Worm (Caenorhabditis elegans) whole organism, young adult: Measurements from ENCODE around the gene mdt-9.
"Not testable (repeated sequence)": the region's sequence is repeated elsewhere in the genome, so short reads cannot be mapped to it uniquely, and the experiment has no call there.

ENCODE experiments used
- B0336.3 ChIP-seq: fragments of 200-800 bp; sonication (Bioruptor generic); IDR thresholded peaks from 2 replicates; pipeline ENCODE4 v1.3.6; 2022; ENCODE audit warnings: missing genetic modification characterization, missing compliant biosample characterization
- C17E4.6 ChIP-seq: fragments of 200-800 bp; sonication (Bioruptor generic); IDR thresholded peaks from 2 replicates; pipeline ENCODE4 v1.3.6; 2022; ENCODE audit warnings: missing genetic modification reagents, missing genetic modification characterization, missing compliant biosample characterization
- D2030.7 ChIP-seq: fragments of 200-800 bp; sonication (Bioruptor generic); IDR thresholded peaks from 2 replicates; pipeline ENCODE4 v1.3.6; 2022; ENCODE audit warnings: missing genetic modification reagents, missing genetic modification characterization, missing compliant biosample characterization
- F33H1.4 ChIP-seq: fragments of 200-800 bp; sonication (Bioruptor generic); IDR thresholded peaks from 2 replicates; pipeline ENCODE4 v1.3.6; 2022; ENCODE audit warnings: missing genetic modification reagents, missing genetic modification characterization, missing compliant biosample characterization
- T07F8.4 ChIP-seq: sonication (generic microtip); optimal IDR thresholded peaks from 2 replicates; lab custom pipeline; 2016; ENCODE audit warnings: mild to moderate bottlenecking, missing genetic modification characterization, moderate library complexity, missing compliant biosample characterization
- Y53G8AR.9 ChIP-seq: fragments of 200-800 bp; sonication (Bioruptor generic); conservative IDR thresholded peaks from 2 replicates; pipeline ENCODE4 v1.3.6; 2022; ENCODE audit warnings: missing genetic modification reagents, missing genetic modification characterization, missing compliant biosample characterization
- Y79H2A.3 ChIP-seq: fragments of 200-800 bp; sonication (Bioruptor generic); conservative IDR thresholded peaks from 2 replicates; pipeline ENCODE4 v1.3.6; 2022; ENCODE audit warnings: missing genetic modification reagents, missing genetic modification characterization, missing compliant biosample characterization
- Y95B8A.8 ChIP-seq: fragments of 200-800 bp; sonication (Bioruptor generic); IDR thresholded peaks from 2 replicates; pipeline ENCODE4 v1.3.6; 2022; ENCODE audit warnings: missing genetic modification reagents, missing genetic modification characterization, missing compliant biosample characterization
- aptf-3 ChIP-seq: fragments of 200-800 bp; sonication (Bioruptor generic); IDR thresholded peaks from 2 replicates; pipeline ENCODE4 v1.3.6; 2022; ENCODE audit warnings: missing genetic modification characterization, missing compliant biosample characterization
- attf-3 ChIP-seq: fragments of 200-800 bp; sonication (Bioruptor generic); conservative IDR thresholded peaks from 2 replicates; pipeline ENCODE4 v1.3.6; 2022; ENCODE audit warnings: missing genetic modification reagents, missing genetic modification characterization, missing compliant biosample characterization
- attf-6 ChIP-seq: fragments of 200-800 bp; sonication (Bioruptor generic); IDR thresholded peaks from 2 replicates; pipeline ENCODE4 v1.3.6; 2022; ENCODE audit warnings: missing genetic modification reagents, missing genetic modification characterization, missing compliant biosample characterization
- ceh-100 ChIP-seq: fragments of 200-800 bp; sonication (Bioruptor generic); IDR thresholded peaks from 2 replicates; pipeline ENCODE4 v1.3.6; 2022; ENCODE audit warnings: missing genetic modification reagents, missing genetic modification characterization, missing compliant biosample characterization
- efl-1 ChIP-seq: fragments of 150-350 bp; optimal IDR thresholded peaks from 2 replicates; lab custom pipeline; 2014; ENCODE audit warnings: missing biosample characterization, missing genetic modification reagents, missing genetic modification characterization
- egl-44 ChIP-seq: fragments of 200-800 bp; sonication (Bioruptor generic); IDR thresholded peaks from 2 replicates; pipeline ENCODE4 v1.3.6; 2022; ENCODE audit warnings: missing genetic modification reagents, missing genetic modification characterization, missing compliant biosample characterization
- egrh-3 ChIP-seq: fragments of 200-800 bp; sonication (Bioruptor generic); IDR thresholded peaks from 2 replicates; pipeline ENCODE4 v1.3.6; 2022; ENCODE audit warnings: missing genetic modification reagents, missing genetic modification characterization, missing compliant biosample characterization
- ekl-4 ChIP-seq: fragments of 200-800 bp; sonication (Bioruptor generic); IDR thresholded peaks from 2 replicates; pipeline ENCODE4 v1.3.6; 2022; ENCODE audit warnings: missing genetic modification reagents, missing genetic modification characterization, missing compliant biosample characterization
- him-1 ChIP-seq: sonication (generic microtip); optimal IDR thresholded peaks from 2 replicates; lab custom pipeline; 2016; ENCODE audit warnings: missing genotype, missing genetic modification reagents, missing genetic modification characterization, missing compliant biosample characterization
- hmg-1.2 ChIP-seq: fragments of 200-800 bp; sonication (Bioruptor generic); IDR thresholded peaks from 2 replicates; pipeline ENCODE4 v1.3.6; 2022; ENCODE audit warnings: missing genetic modification reagents, missing genetic modification characterization, missing compliant biosample characterization
- hmg-20 ChIP-seq: fragments of 200-800 bp; sonication (Bioruptor generic); IDR thresholded peaks from 2 replicates; pipeline ENCODE4 v1.3.6; 2022; ENCODE audit warnings: missing genetic modification reagents, missing genetic modification characterization, missing compliant biosample characterization
- hsf-1 ChIP-seq: fragments of 200-800 bp; sonication (Bioruptor generic); IDR thresholded peaks from 2 replicates; pipeline ENCODE4 v1.3.6; 2022; ENCODE audit warnings: missing genetic modification reagents, missing genetic modification characterization, missing compliant biosample characterization
- lin-26 ChIP-seq: fragments of 200-800 bp; sonication (Bioruptor generic); IDR thresholded peaks from 2 replicates; pipeline ENCODE4 v1.3.6; 2022; ENCODE audit warnings: missing genetic modification reagents, missing genetic modification characterization, missing compliant biosample characterization
- madf-6 ChIP-seq: fragments of 200-800 bp; sonication (Bioruptor generic); IDR thresholded peaks from 2 replicates; pipeline ENCODE4 v1.3.6; 2022; ENCODE audit warnings: missing genetic modification reagents, missing genetic modification characterization, missing compliant biosample characterization
- madf-8 ChIP-seq: fragments of 200-800 bp; sonication (Bioruptor generic); conservative IDR thresholded peaks from 2 replicates; pipeline ENCODE4 v1.3.6; 2022; ENCODE audit warnings: missing genetic modification reagents, missing genetic modification characterization, missing compliant biosample characterization
- mcd-1 ChIP-seq: fragments of 200-800 bp; sonication (Bioruptor generic); IDR thresholded peaks from 2 replicates; pipeline ENCODE4 v1.3.6; 2022; ENCODE audit warnings: missing genetic modification reagents, missing genetic modification characterization, missing compliant biosample characterization
- nfyb-1 ChIP-seq: fragments of 200-800 bp; sonication (Bioruptor generic); IDR thresholded peaks from 2 replicates; pipeline ENCODE4 v1.3.6; 2022; ENCODE audit warnings: missing genetic modification reagents, missing genetic modification characterization, missing compliant biosample characterization
- pbrm-1 ChIP-seq: fragments of 200-800 bp; sonication (Bioruptor generic); IDR thresholded peaks from 2 replicates; pipeline ENCODE4 v1.3.6; 2022; ENCODE audit warnings: missing genetic modification reagents, missing genetic modification characterization, missing compliant biosample characterization
- rcor-1 ChIP-seq: fragments of 200-800 bp; sonication (Bioruptor generic); IDR thresholded peaks from 2 replicates; pipeline ENCODE4 v1.3.6; 2022; ENCODE audit warnings: missing genetic modification reagents, missing genetic modification characterization, missing compliant biosample characterization
- rpc-1 ChIP-seq, 2 experiments: fragments of 150-350 bp in 1 of 2; sonication (generic microtip) in 1 of 2; optimal IDR thresholded peaks; 2 replicates each; lab custom pipeline; 2014 to 2018; ENCODE audit warnings: missing biosample characterization in 1 of 2, missing genetic modification characterization in 1 of 2, missing genetic modification reagents in 1 of 2, missing genotype in 1 of 2
- snpc-4 ChIP-seq, 5 experiments: fragments of 150-350 bp in 1 of 5; sonication (generic microtip) in 4 of 5; optimal IDR thresholded peaks; 2 replicates each; lab custom pipeline; 2014 to 2018; ENCODE audit warnings: missing genetic modification characterization in 5 of 5, missing biosample characterization in 3 of 5, antibody characterized with exemption in 2 of 5, mild to moderate bottlenecking in 2 of 5, missing compliant biosample characterization in 2 of 5, missing genotype in 2 of 5, moderate library complexity in 2 of 5, missing genetic modification reagents in 1 of 5
- tbp1 ChIP-seq: fragments of 200-800 bp; sonication (Bioruptor generic); optimal IDR thresholded peaks from 2 replicates; lab custom pipeline; 2018; ENCODE audit warnings: mild to moderate bottlenecking, missing genetic modification characterization, missing compliant biosample characterization
- tbx-9 ChIP-seq: sonication (generic microtip); optimal IDR thresholded peaks from 2 replicates; lab custom pipeline; 2016; ENCODE audit warnings: borderline replicate concordance, missing genetic modification characterization, inconsistent platforms, missing compliant biosample characterization
- ztf-6 ChIP-seq: fragments of 200-800 bp; sonication (Bioruptor generic); IDR thresholded peaks from 2 replicates; pipeline ENCODE4 v1.3.6; 2022; ENCODE audit warnings: missing genetic modification reagents, missing genetic modification characterization, missing compliant biosample characterization

mdt-9 gene

DNA sequence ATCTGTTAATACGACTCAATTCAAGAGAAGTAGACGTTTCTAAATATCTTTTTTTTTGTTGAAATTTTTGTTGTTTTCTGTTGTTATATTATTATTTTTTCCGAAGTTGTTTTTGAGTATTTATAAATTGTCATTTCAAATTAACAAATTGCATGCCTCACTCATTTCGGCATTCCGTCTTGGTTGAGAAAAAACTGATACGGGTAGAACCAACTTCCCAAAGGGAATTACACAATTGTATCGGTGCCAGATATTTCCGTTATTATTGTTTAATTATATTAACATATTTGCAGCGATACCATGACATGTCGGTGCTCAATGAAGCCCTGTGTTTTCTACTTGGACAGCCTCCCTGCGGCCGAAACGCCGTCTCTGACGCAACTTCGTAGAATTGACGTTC is 43.1 kb downstream of the mdt-9 start, which contains the start of gene K09B11.4:
TSS of gene K09B11.4 (plus strand) at position 301 of the 400 bp plus-strand sequence.
- TF ChIP-seq hmg-1.2: no peak
- TF ChIP-seq attf-3: no peak
- TF ChIP-seq tbx-9: no peak
- TF ChIP-seq efl-1 (GFP tag; lab: Kevin White, UChicago): no peak
- TF ChIP-seq mcd-1: no peak

DNA sequence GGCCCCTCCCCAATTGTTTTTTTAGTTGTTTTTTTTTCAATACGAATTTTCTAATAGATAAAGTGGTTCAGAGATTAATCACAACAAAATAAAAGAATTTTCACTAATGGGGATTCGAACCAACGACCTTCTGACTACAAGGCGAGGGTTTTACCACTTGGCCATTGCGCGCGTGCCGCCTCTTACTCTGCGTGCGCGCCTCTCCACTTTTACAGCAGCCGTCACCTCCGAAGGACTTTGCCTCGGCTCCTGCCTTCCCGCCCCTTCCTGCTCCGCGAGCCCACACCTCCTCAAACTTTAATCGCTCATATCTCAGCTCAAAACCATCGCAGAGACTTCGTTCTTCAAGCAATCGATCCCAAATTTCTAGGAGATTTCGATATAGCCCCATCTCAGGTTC is 44.0 kb downstream of the mdt-9 start:
- TF ChIP-seq C17E4.6 (0 out of 2 replicates have a peak, but pooled peaks have one; percentile 7), Y95B8A.8 (GFP tag; lab: Robert Waterston, UW) (peak; percentile 50; the same call in 1 of the 2 replicates), tbp1 (GFP tag; lab: Kevin White, UChicago) (peak; percentile 72), rcor-1 (peak; percentile 80), madf-8 (GFP tag; lab: Robert Waterston, UW) (peak; percentile 19; the same call in 1 of the 2 replicates), mcd-1 (peak; percentile 82), attf-6 (GFP tag; lab: Robert Waterston, UW) (peak; percentile 87), hsf-1 (peak; percentile 40; the same call in 1 of the 2 replicates), nfyb-1 (GFP tag; lab: Robert Waterston, UW) (peak; percentile 77), ekl-4 (peak; percentile 67; the same call in 1 of the 2 replicates), rpc-1 (tag; optimal IDR thresholded peaks at IDR 0.05; lab: Kevin White, UChicago) (peak; percentile 1), F33H1.4 (peak; percentile 54), ceh-100 (GFP tag; lab: Robert Waterston, UW) (peak; percentile 43; the same call in 1 of the 2 replicates), hmg-20 (GFP tag; lab: Robert Waterston, UW) (0 out of 2 replicates have a peak, but pooled peaks have one; percentile 36), hmg-1.2 (peak; percentile 33), egl-44 (GFP tag; lab: Robert Waterston, UW) (0 out of 2 replicates have a peak, but pooled peaks have one; percentile 40), ztf-6 (GFP tag; lab: Robert Waterston, UW) (peak; percentile 65; the same call in 1 of the 2 replicates), lin-26 (GFP tag; lab: Robert Waterston, UW) (peak; percentile 100), pbrm-1 (GFP tag; lab: Robert Waterston, UW) (peak; percentile 63; the same call in 1 of the 2 replicates), Y53G8AR.9 (GFP tag; lab: Robert Waterston, UW) (peak; percentile 44; the same call in 1 of the 2 replicates), D2030.7 (peak; percentile 48; the same call in 1 of the 2 replicates), aptf-3 (GFP tag; lab: Robert Waterston, UW) (0 out of 2 replicates have a peak, but pooled peaks have one; percentile 56), Y79H2A.3 (GFP tag; lab: Robert Waterston, UW) (peak; percentile 31; the same call in 1 of the 2 replicates), egrh-3 (GFP tag; lab: Robert Waterston, UW) (peak; percentile 87; the same call in 1 of the 2 replicates), madf-6 (GFP tag; lab: Robert Waterston, UW) (peak; percentile 66), him-1 (peak; percentile 46), snpc-4 (GFP tag; optimal IDR thresholded peaks at IDR 0.05; lab: Kevin White, UChicago) (peak; percentile 38), snpc-4 (tag; optimal IDR thresholded peaks at IDR 0.05; lab: Kevin White, UChicago) (peak in 3 of 4 experiments; percentile 68 to 95 (median 92))
- TF ChIP-seq rpc-1 (optimal IDR thresholded peaks at IDR 0.05; lab: Kevin White, UChicago): not testable (repeated sequence)

DNA sequence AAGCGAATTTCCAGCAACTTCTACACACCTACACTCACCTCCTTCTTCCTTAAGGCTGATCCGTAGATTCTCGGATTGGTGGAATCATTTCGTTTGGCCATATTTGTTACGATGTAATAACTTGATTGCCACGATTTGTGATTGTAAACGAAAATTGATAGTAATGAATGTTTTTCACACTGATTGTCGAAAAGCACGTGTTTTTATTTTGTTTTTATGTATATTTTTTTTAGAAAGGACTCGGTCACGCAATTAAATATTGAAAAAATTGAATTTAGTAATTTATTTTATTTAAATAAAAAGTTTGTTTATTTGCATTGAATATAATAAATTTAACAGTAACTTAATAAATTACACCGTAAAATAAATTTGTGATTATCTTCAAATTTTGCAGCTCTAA is 47.7 kb downstream of the mdt-9 start, which contains the start of gene K09B11.5:
TSS of gene K09B11.5 (minus strand) at position 101 of the 400 bp plus-strand sequence.
- not testable (repeated sequence) for TF ChIP-seq T07F8.4 (tag; lab: Kevin White, UChicago); B0336.3; ekl-4
